Worm (Caenorhabditis elegans) whole organism, young adult: Measurements from ENCODE around the gene mett-10.

Experiments used
- C17E4.6 ChIP-seq: fragments of 200-800 bp; sonication (Bioruptor generic); IDR thresholded peaks from 2 replicates; pipeline ENCODE4 v1.3.6; 2022; ENCODE audit warnings: missing genetic modification reagents, missing genetic modification characterization, missing compliant biosample characterization
- F33H1.4 ChIP-seq: fragments of 200-800 bp; sonication (Bioruptor generic); IDR thresholded peaks from 2 replicates; pipeline ENCODE4 v1.3.6; 2022; ENCODE audit warnings: missing genetic modification reagents, missing genetic modification characterization, missing compliant biosample characterization
- Y53G8AR.9 ChIP-seq: fragments of 200-800 bp; sonication (Bioruptor generic); conservative IDR thresholded peaks from 2 replicates; pipeline ENCODE4 v1.3.6; 2022; ENCODE audit warnings: missing genetic modification reagents, missing genetic modification characterization, missing compliant biosample characterization
- ama-1 ChIP-seq, 3 experiments: fragments of 150-350 bp in 1 of 3; sonication (generic microtip) in 2 of 3; optimal IDR thresholded peaks; 2 replicates each; lab custom pipeline; 2014 to 2018; ENCODE audit warnings: missing biosample characterization in 2 of 3, missing genetic modification characterization in 2 of 3, missing genetic modification reagents in 2 of 3
- cebp-1 ChIP-seq, 2 experiments: fragments of 200-800 bp in 1 of 2; sonication (Bioruptor generic) in 1 of 2; sonication (generic microtip) in 1 of 2; IDR thresholded peaks in 1 of 2; optimal IDR thresholded peaks in 1 of 2; 2 replicates each; pipeline versions ENCODE4 v1.3.6 to Lab custom; 2017 to 2022; ENCODE audit warnings: missing compliant biosample characterization in 2 of 2, missing genetic modification characterization in 2 of 2, mild to moderate bottlenecking in 1 of 2, missing genetic modification reagents in 1 of 2, moderate library complexity in 1 of 2
- chd-7 ChIP-seq: sonication (generic microtip); optimal IDR thresholded peaks from 2 replicates; lab custom pipeline; 2016; ENCODE audit warnings: mild to moderate bottlenecking, missing genetic modification characterization, moderate library complexity, missing compliant biosample characterization
- efl-1 ChIP-seq: fragments of 150-350 bp; optimal IDR thresholded peaks from 2 replicates; lab custom pipeline; 2014; ENCODE audit warnings: missing biosample characterization, missing genetic modification reagents, missing genetic modification characterization
- mcd-1 ChIP-seq: fragments of 200-800 bp; sonication (Bioruptor generic); IDR thresholded peaks from 2 replicates; pipeline ENCODE4 v1.3.6; 2022; ENCODE audit warnings: missing genetic modification reagents, missing genetic modification characterization, missing compliant biosample characterization
- nfya-2 ChIP-seq: fragments of 200-800 bp; sonication (Bioruptor generic); IDR thresholded peaks from 2 replicates; pipeline ENCODE4 v1.3.6; 2022; ENCODE audit warnings: missing genetic modification reagents, missing genetic modification characterization, missing compliant biosample characterization
- repo-1 ChIP-seq: sonication (generic microtip); optimal IDR thresholded peaks from 2 replicates; lab custom pipeline; 2017; ENCODE audit warnings: mild to moderate bottlenecking, missing genetic modification characterization, missing compliant biosample characterization
- somi-1 ChIP-seq: fragments of 200-800 bp; sonication (Bioruptor generic); optimal IDR thresholded peaks from 2 replicates; lab custom pipeline; 2018; ENCODE audit warnings: mild to moderate bottlenecking, missing genetic modification characterization, missing compliant biosample characterization
- unc-62 ChIP-seq: fragments of 150-350 bp; optimal IDR thresholded peaks from 2 replicates; lab custom pipeline; 2014; ENCODE audit warnings: missing biosample characterization, missing genetic modification reagents, missing genetic modification characterization
- ztf-18 ChIP-seq: sonication (generic microtip); optimal IDR thresholded peaks from 2 replicates; lab custom pipeline; 2016; ENCODE audit warnings: missing genotype, mild to moderate bottlenecking, missing genetic modification characterization, missing compliant biosample characterization

DNA sequence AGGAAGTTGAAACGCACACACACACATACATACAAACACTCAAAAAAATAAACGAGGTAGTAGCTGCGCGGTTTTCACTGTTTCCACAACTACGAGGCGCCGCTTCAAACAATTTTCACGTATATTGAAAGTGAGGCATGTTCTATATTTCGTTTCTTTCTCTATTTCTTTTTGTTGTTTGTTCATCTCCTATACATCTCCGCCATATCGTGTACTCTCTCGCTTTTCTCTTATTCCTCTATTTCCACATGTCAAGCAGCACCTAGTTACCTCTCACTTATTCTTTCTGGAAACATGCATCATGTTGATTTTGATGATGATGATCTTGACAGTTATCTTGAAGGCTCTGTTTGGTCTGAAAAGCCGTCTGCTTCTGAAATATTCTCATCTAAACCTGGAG lies 21.9 kb downstream of the mett-10 start, which contains the start of gene ZK1128.7:
- TF ChIP-seq somi-1 (GFP tag; lab: Kevin White, UChicago) (no peak), ama-1 (optimal IDR thresholded peaks at IDR 0.05; lab: Kevin White, UChicago) (no peak), ama-1 (GFP tag; optimal IDR thresholded peaks at IDR 0.05; lab: Kevin White, UChicago) (no peak), Y53G8AR.9 (GFP tag; lab: Robert Waterston, UW) (no peak), nfya-2 (no peak), unc-62 (GFP tag; lab: Kevin White, UChicago) (no peak), C17E4.6 (GFP tag; lab: Robert Waterston, UW) (no peak), repo-1 (tag; lab: Kevin White, UChicago) (no peak), cebp-1 (GFP tag; IDR thresholded peaks at IDR 0.05; lab: Robert Waterston, UW) (no peak), cebp-1 (tag; optimal IDR thresholded peaks at IDR 0.05; lab: Kevin White, UChicago) (no peak), efl-1 (GFP tag; lab: Kevin White, UChicago) (no peak), F33H1.4 (GFP tag; lab: Robert Waterston, UW) (no peak), ztf-18 (tag; lab: Kevin White, UChicago) (no peak), mcd-1 (GFP tag; lab: Robert Waterston, UW) (no peak), chd-7 (tag; lab: Kevin White, UChicago) (no peak)
